Worm (Caenorhabditis elegans) whole organism, dauer: ENCODE results near the gene C45G9.6.
"Not testable (repeated sequence)": the region's sequence is repeated elsewhere in the genome, so short reads cannot be mapped to it uniquely, and the experiment has no call there.

Experiments
- unc-62 ChIP-seq: sonication (generic microtip); optimal IDR thresholded peaks from 2 replicates; lab custom pipeline; 2017; ENCODE audit warnings: missing biosample characterization, missing genetic modification reagents, missing genetic modification characterization

Gene C45G9.6

ce11 chrIII:5022964-5023363 is 13.3 kb upstream of the C45G9.6 start, which contains the start of gene R144.13:
TSS of gene R144.13 (plus strand) at chrIII:5023264.
- no peak for TF ChIP-seq unc-62 (GFP tag; lab: Kevin White, UChicago)

DNA sequence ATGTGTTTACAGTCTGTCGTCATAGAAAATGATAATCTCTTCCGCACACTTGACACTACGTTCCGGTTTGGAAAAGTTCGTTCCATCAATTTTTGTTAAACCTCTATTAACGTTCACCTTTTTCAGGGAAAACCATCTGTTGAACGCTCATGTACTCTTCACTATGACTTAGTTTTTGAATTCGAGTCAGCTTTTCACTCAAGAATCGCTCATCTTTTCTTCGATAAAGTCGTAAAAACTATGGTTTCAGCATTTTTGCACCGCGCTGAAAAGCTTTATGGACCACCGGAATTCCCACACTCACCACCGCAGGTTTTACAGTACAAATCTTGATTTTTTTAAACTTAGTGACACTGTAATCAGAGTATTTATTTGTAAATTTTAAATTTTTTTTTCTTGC is 12.6 kb upstream of the C45G9.6 start:
- no peak for TF ChIP-seq unc-62 (GFP tag; lab: Kevin White, UChicago)

DNA sequence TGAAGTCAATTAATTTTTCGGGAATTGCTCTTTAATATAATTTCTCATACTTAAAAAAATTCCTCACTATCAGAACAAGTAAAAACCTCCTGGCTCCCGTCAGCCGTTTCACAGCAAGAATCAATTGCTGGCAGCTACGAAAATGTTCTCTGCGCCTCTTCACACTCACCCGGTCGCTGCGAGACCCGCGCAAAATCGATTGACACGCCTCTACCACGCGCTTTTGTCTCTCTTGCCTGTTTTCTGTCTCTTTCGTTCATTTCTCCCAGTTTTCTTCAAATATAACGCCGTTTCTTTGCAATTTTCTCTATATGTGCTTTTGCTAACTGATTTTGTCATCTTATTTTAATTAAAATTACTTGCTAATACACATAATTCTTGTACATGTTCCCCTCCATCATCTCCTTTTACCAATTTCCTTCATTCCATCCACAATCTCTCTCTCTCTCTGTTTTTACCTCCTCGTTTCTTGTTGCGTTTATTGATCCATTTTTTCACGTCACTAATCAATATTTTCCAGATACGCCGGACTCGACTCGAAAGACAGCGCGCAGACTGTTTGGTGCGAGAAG is 11.8 kb upstream of the C45G9.6 start, which contains the start of gene pcf-11:
pcf-11 (plus strand) TSS at position 522 of the 572 bp plus-strand sequence.
- no peak for TF ChIP-seq unc-62 (GFP tag; lab: Kevin White, UChicago)

DNA sequence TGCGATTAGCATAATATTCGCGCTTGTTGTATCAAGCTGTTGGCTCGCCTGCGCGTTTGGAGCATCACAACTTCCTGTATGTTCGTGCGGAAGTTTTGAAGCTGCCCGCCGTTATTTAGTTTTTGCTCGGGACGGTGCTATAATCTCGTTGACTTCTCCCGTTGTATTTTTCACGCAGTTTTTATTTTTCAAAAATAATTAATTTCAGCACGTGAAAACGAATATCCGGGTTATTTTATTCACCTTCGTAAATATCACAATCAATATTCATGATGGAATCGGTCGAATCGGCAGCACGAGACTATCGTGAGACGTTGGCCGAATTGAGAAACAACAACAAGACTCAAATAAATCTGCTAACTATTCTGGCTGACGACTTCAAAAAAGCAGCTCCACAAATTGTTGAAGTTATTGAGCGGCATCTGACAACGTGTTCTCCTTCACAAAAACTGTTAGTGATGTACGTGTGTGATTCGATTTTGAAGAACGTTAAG is 11.1 kb upstream of the C45G9.6 start:
- TF ChIP-seq unc-62 (GFP tag; lab: Kevin White, UChicago), result no peak

- TF ChIP-seq unc-62 (GFP tag; lab: Kevin White, UChicago), result no peak
Measured at ce11 chrIII:5026366-5026765, 9.9 kb upstream of the C45G9.6 start.

DNA sequence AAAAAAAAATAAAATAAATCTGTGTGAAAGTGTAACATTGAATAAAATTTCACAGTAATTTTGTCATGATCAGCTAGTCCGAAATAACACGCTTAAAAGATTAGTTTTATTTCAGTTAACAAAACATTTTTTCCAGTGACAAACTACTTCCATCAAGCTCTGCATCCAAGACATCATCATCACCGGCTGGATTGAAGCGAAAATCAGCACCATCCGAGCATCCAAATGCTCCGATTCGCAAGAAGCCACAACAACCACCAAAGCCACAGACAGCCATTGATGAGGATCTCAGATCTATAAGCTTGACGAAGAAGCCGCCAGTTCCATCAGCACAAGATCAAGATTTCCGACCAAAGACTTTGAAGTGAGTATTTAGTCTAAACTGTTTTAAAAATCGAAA is 9.0 kb upstream of the C45G9.6 start:
- TF ChIP-seq unc-62 (GFP tag; lab: Kevin White, UChicago), result no peak

DNA sequence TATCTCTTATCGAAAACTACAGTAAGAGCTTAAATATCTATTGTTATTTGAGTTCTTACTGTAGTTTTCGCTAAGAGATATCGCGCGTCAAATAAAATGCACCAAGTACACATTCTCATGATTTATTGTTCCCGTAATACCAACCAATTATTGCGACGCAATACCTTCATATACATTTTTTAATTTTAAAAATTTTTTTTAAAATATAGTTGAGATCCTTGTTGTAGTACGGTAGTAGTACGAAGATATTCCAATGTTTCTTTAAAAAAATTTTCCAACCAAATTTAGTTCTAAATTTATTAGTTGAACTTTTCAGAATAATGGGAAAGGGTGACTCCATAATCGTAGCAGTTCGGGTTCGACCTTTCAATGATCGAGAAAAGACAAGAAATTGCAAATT is 5.6 kb upstream of the C45G9.6 start, which contains the start of gene klp-6:
klp-6 (plus strand) TSS at position 301 of the 400 bp plus-strand sequence.
- TF ChIP-seq unc-62 (GFP tag; lab: Kevin White, UChicago), result no peak

DNA sequence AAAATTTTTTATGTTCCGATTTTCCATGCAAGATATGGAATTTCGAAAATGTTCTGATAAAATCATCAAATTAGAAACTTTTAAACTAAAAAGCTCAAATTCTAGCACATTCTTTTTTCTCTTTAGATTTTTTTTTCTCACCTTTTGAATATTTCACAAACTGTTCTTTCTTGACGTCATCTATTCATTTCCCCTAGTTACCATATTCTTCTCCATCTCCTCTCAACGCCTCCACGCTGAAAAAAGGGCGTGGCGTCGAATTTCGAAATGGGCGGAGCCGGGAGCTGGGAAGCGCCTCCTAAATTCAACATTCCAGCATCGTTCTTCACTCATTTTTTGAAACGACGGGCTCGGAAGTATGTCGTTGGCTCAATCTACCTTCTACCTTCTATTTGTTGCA is 5.9 kb downstream of the C45G9.6 start, which contains the start of gene nlp-43:
nlp-43 (plus strand) TSS at position 301 of the 400 bp plus-strand sequence.
- no peak for TF ChIP-seq unc-62 (GFP tag; lab: Kevin White, UChicago)

ce11 chrIII:5044709-5045108 is 8.5 kb downstream of the C45G9.6 start, which contains the start of gene C45G9.14:
TSS of gene C45G9.14 (plus strand) at chrIII:5045009.
- no peak for TF ChIP-seq unc-62 (GFP tag; lab: Kevin White, UChicago)

- no peak for TF ChIP-seq unc-62 (GFP tag; lab: Kevin White, UChicago)
Measured at ce11 chrIII:5047175-5047574, 10.9 kb downstream of the C45G9.6 start, which contains the start of gene txbp-3. TSS of gene txbp-3 (minus strand) at chrIII:5047459.

- TF ChIP-seq unc-62 (GFP tag; lab: Kevin White, UChicago), result no peak
Measured at ce11 chrIII:5047740-5048139, 11.5 kb downstream of the C45G9.6 start, which contains the start of gene C45G9.5. TSS of gene C45G9.5 (plus strand) at chrIII:5048117.

DNA sequence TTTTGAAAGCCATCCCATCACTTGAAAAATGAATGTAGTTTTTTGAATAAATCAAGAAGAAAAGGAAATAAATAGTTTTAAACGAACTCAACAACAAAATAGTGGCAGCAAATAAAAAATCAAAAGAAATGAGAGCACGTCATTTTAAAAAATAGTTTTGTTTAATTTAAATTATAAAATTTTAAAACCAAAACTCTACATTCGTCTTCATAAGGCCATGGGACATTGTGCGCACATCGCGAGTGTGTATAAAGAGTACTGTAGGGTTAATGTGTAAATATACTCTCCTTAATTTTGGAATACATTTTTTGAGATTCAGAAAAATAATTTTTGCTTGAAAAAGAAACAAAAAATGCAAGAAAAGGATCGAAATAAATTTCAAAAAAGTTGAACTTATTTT is 15.7 kb downstream of the C45G9.6 start, which contains the start of gene C45G9.15:
C45G9.15 (minus strand) TSS at position 101 of the 400 bp plus-strand sequence.
- no peak for TF ChIP-seq unc-62 (GFP tag; lab: Kevin White, UChicago)

DNA sequence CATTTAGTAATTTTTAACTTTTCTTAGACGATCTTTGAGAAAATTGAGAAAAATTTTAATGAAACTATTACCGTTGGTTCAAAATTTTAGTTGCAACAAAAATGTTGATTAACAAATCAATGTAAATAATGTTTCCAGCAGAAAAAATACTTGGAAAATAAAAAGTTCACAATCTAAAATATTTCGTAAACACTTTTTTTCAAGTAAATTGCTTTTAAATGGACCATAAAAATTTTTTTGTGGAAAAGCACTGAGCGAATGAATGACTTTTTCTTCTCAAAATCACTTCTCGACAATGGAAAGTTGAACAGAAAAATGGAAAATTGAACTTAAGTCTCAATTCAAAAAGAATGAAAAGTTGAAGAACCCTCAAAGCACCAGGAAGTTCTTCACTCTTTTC is 17.3 kb downstream of the C45G9.6 start, which contains the start of gene C45G9.8:
C45G9.8 (minus strand) TSS at position 101 of the 400 bp plus-strand sequence.
- no peak for TF ChIP-seq unc-62 (GFP tag; lab: Kevin White, UChicago)

DNA sequence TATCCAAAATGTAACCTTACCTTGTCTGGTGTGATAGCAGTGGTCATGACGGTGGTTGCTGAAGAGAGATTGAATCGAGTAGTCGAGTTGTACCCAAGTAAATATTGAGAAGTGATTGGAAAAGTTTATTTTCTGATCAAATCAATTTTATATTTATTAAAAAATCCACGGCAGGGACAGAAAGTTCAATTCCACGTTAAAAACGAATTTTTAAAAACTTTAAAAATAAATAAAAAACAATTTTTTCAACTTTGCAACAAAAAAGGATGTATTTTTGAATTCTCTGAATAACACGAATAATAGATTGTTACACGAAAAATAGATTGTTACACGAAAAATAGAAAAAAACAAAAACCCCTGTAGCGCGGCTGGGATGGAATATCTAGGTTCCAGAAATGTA is 19.5 kb downstream of the C45G9.6 start, which contains the start of gene C45G9.9:
C45G9.9 (minus strand) TSS at position 101 of the 400 bp plus-strand sequence.
- TF ChIP-seq unc-62 (GFP tag; lab: Kevin White, UChicago), result not testable (repeated sequence)

DNA sequence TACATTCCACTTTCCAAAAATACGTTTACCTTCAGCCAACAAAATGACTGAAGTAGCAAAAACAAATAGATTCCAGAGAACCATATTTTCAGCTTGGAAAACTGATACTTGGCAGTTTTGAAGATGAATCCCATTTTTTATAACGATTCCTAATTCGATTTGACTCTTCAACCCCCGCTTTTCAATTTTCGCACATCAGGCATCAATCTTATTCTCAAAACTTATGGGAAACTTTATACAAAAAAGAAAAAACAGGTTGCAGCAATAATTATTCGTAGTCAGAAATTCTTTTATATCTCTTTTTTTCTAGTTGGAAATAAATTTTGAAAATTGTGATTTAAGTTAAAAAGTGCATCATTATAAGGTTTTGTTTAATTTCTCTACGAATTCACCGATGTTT is 25.5 kb downstream of the C45G9.6 start, which contains the start of gene C45G9.10:
C45G9.10 (minus strand) TSS at position 101 of the 400 bp plus-strand sequence.
- no peak for TF ChIP-seq unc-62 (GFP tag; lab: Kevin White, UChicago)

ce11 chrIII:5062406-5062805 is 26.1 kb downstream of the C45G9.6 start, which contains the start of gene C45G9.4:
TSS of gene C45G9.4 (plus strand) at chrIII:5062706.
- TF ChIP-seq unc-62 (GFP tag; lab: Kevin White, UChicago), result not testable (repeated sequence)
